Worm (Caenorhabditis elegans) whole organism, midembryonic: ENCODE data around the gene oac-21.

Source experiments
- T22C8.4 ChIP-seq: fragments of 200-800 bp; sonication (Bioruptor generic); IDR thresholded peaks from 2 replicates; pipeline ENCODE4 v1.3.6; 2022; ENCODE audit warnings: missing genetic modification characterization, missing compliant biosample characterization
- cog-1 ChIP-seq: sonication (generic microtip); optimal IDR thresholded peaks from 2 replicates; lab custom pipeline; 2016; ENCODE audit warnings: missing genetic modification characterization, missing compliant biosample characterization
- flt-1 ChIP-seq: fragments of 200-800 bp; sonication (Bioruptor generic); IDR thresholded peaks from 2 replicates; pipeline ENCODE4 v1.3.6; 2022; ENCODE audit warnings: missing genetic modification characterization, missing compliant biosample characterization
- klf-2 ChIP-seq: fragments of 200-800 bp; sonication (Bioruptor generic); conservative IDR thresholded peaks from 2 replicates; pipeline ENCODE4 v1.3.6; 2022; ENCODE audit warnings: missing genetic modification reagents, missing genetic modification characterization, missing compliant biosample characterization
- med-1 ChIP-seq: sonication (generic microtip); optimal IDR thresholded peaks from 2 replicates; lab custom pipeline; 2017; ENCODE audit warnings: missing genetic modification characterization, mild to moderate bottlenecking, missing compliant biosample characterization, antibody characterized with exemption, missing genetic modification reagents; ENCODE audit not compliant: insufficient read depth
- ref-1 ChIP-seq: fragments of 200-800 bp; sonication (Bioruptor generic); conservative IDR thresholded peaks from 2 replicates; pipeline ENCODE4 v1.3.6; 2022; ENCODE audit warnings: missing genetic modification reagents, missing genetic modification characterization, missing compliant biosample characterization
- tab-1 ChIP-seq: fragments of 200-800 bp; sonication (Bioruptor generic); IDR thresholded peaks from 2 replicates; pipeline ENCODE4 v1.3.6; 2022; ENCODE audit warnings: missing genetic modification characterization, missing compliant biosample characterization
- ztf-23 ChIP-seq: fragments of 200-800 bp; sonication (Bioruptor generic); IDR thresholded peaks from 2 replicates; pipeline ENCODE4 v1.3.6; 2022; ENCODE audit warnings: missing genetic modification reagents, missing genetic modification characterization, missing compliant biosample characterization
- ztf-29 ChIP-seq: fragments of 200-800 bp; sonication (Bioruptor generic); IDR thresholded peaks from 2 replicates; pipeline ENCODE4 v1.3.6; 2022; ENCODE audit warnings: missing genetic modification reagents, missing genetic modification characterization, missing compliant biosample characterization

The oac-21 gene

DNA sequence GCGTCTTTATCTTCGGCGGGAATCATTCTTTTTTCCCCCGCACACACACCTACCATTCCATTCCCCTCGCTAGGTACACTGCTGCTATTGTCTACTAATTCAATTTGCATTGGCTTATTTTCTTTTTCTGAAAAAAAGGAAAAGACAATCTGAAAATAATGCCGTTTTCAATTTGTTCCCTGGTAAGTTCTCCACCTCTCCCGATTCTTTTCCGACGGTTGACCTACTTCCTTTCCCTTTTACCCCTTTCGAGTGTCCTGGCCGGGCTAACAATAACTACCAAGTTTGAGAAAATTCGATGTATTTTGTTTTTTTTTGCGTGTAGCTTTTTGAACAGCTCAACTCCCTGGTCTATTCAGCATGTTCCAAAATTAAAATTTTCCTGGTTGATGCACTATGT lies 21.8 kb upstream of the oac-21 start, which contains the start of gene F37C4.4:
Gene F37C4.4 (plus strand): TSS at position 58 of the 400 bp plus-strand sequence.
- TF ChIP-seq tab-1 (no peak), klf-2 (GFP tag; lab: Robert Waterston, UW) (no peak), ztf-23 (GFP tag; lab: Robert Waterston, UW) (no peak), med-1 (GFP tag; lab: Kevin White, UChicago) (no peak), T22C8.4 (no peak)

- TF ChIP-seq cog-1 (tag; lab: Kevin White, UChicago) (no peak), klf-2 (GFP tag; lab: Robert Waterston, UW) (no peak), ztf-29 (GFP tag; lab: Robert Waterston, UW) (no peak), flt-1 (GFP tag; lab: Robert Waterston, UW) (no peak), ref-1 (GFP tag; lab: Robert Waterston, UW) (no peak)
Observed at ce11 chrIV:3869875-3870274, 19.2 kb upstream of the oac-21 start.

DNA sequence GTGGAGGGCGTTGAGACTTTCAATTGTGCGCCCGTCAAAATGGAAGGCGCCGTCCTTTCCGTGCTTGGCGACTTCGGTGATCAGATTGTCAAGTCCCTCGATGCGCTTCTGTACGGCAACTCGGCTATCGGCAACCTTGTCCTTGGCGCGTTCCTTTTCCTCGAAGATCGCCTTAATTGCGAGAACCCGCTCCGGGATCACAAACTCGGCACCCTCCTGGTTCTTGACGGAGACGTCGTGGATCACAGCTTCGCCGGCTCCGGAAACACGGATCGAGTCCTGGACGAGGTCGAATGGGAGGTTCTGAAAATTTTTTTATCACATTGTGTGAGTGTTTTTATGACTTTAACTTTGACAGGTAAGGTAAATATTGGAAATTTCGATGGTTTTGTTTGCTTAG lies 15.9 kb upstream of the oac-21 start:
- TF ChIP-seq ref-1 (GFP tag; lab: Robert Waterston, UW) (no peak), ztf-29 (GFP tag; lab: Robert Waterston, UW) (no peak), T22C8.4 (no peak), ztf-23 (GFP tag; lab: Robert Waterston, UW) (no peak), med-1 (GFP tag; lab: Kevin White, UChicago) (no peak), klf-2 (GFP tag; lab: Robert Waterston, UW) (no peak), tab-1 (no peak), cog-1 (tag; lab: Kevin White, UChicago) (no peak), flt-1 (GFP tag; lab: Robert Waterston, UW) (no peak)

DNA sequence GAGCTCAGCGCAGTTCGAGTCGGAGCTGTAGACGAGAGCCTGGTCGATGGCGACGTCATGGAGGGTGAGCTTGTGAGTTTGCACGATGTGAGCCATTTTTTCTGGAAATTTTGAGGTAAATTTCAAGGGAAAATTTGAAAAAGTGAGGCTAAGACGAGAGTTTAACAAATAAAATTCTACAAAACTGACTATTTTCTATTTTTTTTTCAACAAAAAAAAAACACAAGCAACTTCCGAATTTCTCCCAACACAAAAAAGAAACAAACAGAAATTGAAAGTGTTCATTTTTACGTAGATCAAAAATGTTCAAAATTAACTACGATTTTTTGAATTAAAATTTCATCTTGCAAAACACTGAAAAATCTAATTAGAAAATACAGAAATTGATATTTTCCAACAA lies 15.4 kb upstream of the oac-21 start, which contains the start of gene F37C4.5:
Gene F37C4.5 (minus strand): TSS at position 101 of the 400 bp plus-strand sequence.
- TF ChIP-seq ztf-23 (GFP tag; lab: Robert Waterston, UW) (no peak), klf-2 (GFP tag; lab: Robert Waterston, UW) (no peak), ztf-29 (GFP tag; lab: Robert Waterston, UW) (no peak), med-1 (GFP tag; lab: Kevin White, UChicago) (no peak), cog-1 (tag; lab: Kevin White, UChicago) (no peak), T22C8.4 (no peak), tab-1 (no peak), ref-1 (GFP tag; lab: Robert Waterston, UW) (no peak), flt-1 (GFP tag; lab: Robert Waterston, UW) (no peak)

ce11 chrIV:3874417-3874816 lies 14.6 kb upstream of the oac-21 start:
- TF ChIP-seq ref-1 (GFP tag; lab: Robert Waterston, UW) = no peak
- no peak for TF ChIP-seq flt-1 (GFP tag; lab: Robert Waterston, UW)
- no peak for TF ChIP-seq cog-1 (tag; lab: Kevin White, UChicago)
- TF ChIP-seq klf-2 (GFP tag; lab: Robert Waterston, UW) = no peak
- TF ChIP-seq ztf-29 (GFP tag; lab: Robert Waterston, UW) = no peak
- TF ChIP-seq T22C8.4 = no peak
- no peak for TF ChIP-seq med-1 (GFP tag; lab: Kevin White, UChicago)
- no peak for TF ChIP-seq tab-1
- TF ChIP-seq ztf-23 (GFP tag; lab: Robert Waterston, UW) = no peak

DNA sequence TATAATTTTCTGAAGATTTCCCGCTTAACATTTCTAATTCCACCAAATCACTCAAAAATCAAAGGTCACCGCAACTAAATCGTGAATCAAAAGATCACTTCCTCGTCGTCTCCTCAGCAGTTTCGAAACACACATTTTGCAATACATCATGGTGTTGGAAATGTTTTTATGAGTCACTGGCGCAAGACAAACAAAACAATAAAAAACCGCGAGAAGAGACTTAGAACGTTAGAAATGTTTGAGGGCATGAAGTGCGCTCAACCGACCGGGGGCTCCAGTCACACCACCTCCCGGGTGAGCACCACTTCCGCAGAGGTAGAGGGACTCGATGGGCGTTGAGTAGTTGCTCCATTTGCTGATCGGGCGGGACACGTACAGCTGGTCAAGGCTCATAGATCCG lies 13.8 kb upstream of the oac-21 start:
- no peak for TF ChIP-seq tab-1
- no peak for TF ChIP-seq ztf-29 (GFP tag; lab: Robert Waterston, UW)
- TF ChIP-seq flt-1 (GFP tag; lab: Robert Waterston, UW) = no peak
- no peak for TF ChIP-seq ref-1 (GFP tag; lab: Robert Waterston, UW)
- no peak for TF ChIP-seq T22C8.4
- TF ChIP-seq cog-1 (tag; lab: Kevin White, UChicago) = no peak
- TF ChIP-seq med-1 (GFP tag; lab: Kevin White, UChicago) = no peak
- no peak for TF ChIP-seq ztf-23 (GFP tag; lab: Robert Waterston, UW)
- no peak for TF ChIP-seq klf-2 (GFP tag; lab: Robert Waterston, UW)

DNA sequence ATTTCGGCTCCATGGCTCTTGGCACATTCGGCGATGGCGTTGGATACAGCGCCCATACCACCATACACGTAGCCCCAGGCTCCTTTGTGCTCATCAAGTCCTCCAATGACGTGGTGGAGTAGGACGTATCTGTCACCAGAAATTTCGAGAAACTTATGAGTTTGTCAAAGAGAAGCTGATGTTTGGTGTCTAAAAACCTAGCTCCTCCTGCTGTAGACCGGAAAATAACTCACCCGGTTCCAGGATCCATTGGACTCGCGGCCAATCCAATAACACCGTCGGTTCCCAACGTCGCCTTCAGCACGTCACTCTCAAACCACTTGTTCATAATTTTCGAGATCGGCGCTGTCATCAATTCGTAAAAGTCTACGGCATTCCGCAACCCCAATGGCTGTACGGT lies 12.1 kb upstream of the oac-21 start:
- TF ChIP-seq T22C8.4 = no peak
- TF ChIP-seq ztf-29 (GFP tag; lab: Robert Waterston, UW) = no peak
- TF ChIP-seq flt-1 (GFP tag; lab: Robert Waterston, UW) = no peak
- TF ChIP-seq cog-1 (tag; lab: Kevin White, UChicago) = no peak
- no peak for TF ChIP-seq klf-2 (GFP tag; lab: Robert Waterston, UW)
- TF ChIP-seq med-1 (GFP tag; lab: Kevin White, UChicago) = no peak
- no peak for TF ChIP-seq ref-1 (GFP tag; lab: Robert Waterston, UW)
- TF ChIP-seq ztf-23 (GFP tag; lab: Robert Waterston, UW) = no peak
- TF ChIP-seq tab-1 = no peak

DNA sequence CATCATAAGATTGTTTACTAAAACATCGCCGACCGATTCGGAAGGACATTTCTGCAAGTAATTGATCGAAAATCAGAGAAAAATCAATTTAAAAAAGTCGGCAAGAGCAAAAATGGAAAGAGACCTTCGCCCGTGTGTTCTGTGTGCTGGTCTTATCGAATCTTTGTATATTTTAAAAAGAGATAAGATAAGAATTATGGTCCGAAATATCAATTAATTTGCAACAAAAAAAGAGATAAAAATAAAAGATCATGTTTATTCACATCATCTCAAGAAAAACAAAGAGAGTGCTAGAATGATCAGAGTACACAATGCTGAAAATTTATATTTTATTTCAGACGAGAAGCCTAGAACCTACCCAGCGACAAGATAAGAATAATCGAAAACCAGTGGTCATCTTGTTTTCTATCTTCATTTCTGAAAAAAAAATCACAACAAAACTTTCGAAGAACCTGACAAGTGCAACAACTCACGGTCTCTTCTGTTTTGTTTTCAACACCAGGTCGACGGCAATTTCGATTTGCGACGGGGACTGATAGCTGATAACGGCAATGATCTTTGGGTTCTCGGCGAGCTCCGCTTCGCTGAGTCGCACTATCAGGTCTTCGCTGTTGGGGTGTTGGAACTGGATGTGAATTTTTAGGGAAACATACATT lies 10.7 kb upstream of the oac-21 start, which contains the start of gene F37C4.6:
Gene F37C4.6 (minus strand): TSS at position 51 of the 656 bp plus-strand sequence.
- TF ChIP-seq ref-1 (GFP tag; lab: Robert Waterston, UW) (no peak), tab-1 (no peak), cog-1 (tag; lab: Kevin White, UChicago) (no peak), T22C8.4 (no peak), ztf-29 (GFP tag; lab: Robert Waterston, UW) (no peak), flt-1 (GFP tag; lab: Robert Waterston, UW) (no peak), ztf-23 (GFP tag; lab: Robert Waterston, UW) (no peak), klf-2 (GFP tag; lab: Robert Waterston, UW) (no peak), med-1 (GFP tag; lab: Kevin White, UChicago) (no peak)

- TF ChIP-seq cog-1 (tag; lab: Kevin White, UChicago) (no peak), T22C8.4 (no peak), tab-1 (no peak), ref-1 (GFP tag; lab: Robert Waterston, UW) (no peak), ztf-23 (GFP tag; lab: Robert Waterston, UW) (no peak), flt-1 (GFP tag; lab: Robert Waterston, UW) (no peak)
Observed at ce11 chrIV:3881119-3881518, 7.9 kb upstream of the oac-21 start, which contains the start of the genes F37C4.8 and oac-23. F37C4.8 (minus strand) TSS chrIV:3881219. oac-23 (plus strand) TSS chrIV:3881441.
